Worm (Caenorhabditis elegans): ENCODE measurements around the gene C18G1.1.
A peak's percentile ranks its signal among the peaks of the same experiment; 100 is the strongest.

Gene C18G1.1

DNA sequence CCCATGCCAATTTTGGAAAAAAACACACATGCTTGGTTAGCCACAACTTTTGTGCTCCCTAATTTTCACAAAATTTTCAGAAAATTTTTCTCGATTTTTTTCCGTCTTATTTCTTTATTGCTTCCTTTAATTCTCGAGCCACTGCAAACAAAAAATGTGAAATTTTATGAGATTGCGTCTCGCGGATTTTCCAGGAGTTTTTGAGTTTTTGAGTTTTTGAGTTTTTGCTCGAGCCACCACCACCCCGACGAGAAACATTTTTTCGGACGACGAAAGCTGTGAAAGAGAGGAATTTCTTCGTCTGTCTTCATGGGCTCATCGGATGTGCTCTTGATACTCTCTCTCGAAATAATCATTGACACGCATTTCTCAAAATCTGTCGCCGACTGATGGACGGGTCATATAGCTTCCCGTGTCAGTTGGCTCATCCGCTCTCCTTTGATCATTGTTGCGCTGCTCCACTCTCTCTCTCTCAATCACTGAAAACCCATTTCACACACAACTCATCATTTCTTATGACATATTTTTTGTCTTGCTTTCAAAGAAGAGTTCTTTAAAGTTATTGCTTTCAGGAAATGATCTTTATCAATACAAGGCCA, at the start of gene C18G1.1:
Gene C18G1.1, plus strand, starts transcription at position 573 of the 599 bp plus-strand sequence.
- TF ChIP-seq saeg-2 (GFP tag; IDR thresholded peaks at IDR 0.05) (no peak), unc-62 (GFP tag; optimal IDR thresholded peaks at IDR 0.05 in 1 of 2) (peak in 1 of 2 experiments; percentile 94), unc-62 (tag; optimal IDR thresholded peaks at IDR 0.05) (no peak), gei-8 (GFP tag; optimal IDR thresholded peaks at IDR 0.05) (no peak), ceh-44 (GFP tag; IDR thresholded peaks at IDR 0.05) (no peak), lsy-2 (tag; optimal IDR thresholded peaks at IDR 0.05) (no peak)

DNA sequence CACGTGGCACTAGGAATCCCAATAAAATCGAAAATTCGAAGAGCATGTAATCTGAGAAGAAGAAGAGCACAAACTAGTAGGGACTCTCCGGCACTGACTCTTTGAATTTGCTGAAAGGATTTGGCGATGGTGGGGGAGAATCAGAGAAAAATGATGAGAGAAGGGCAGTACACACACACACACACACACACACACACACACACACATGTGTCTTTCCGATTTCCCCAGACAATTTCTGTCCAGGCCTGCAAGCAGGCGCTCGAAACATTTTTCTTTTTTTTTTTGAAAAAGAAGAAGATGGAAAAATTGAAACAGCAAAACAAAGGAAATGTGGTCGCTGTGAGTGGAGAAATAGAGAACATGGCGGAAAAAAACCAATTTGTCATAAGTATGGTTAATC, 47.7 kb upstream of the C18G1.1 start, which contains the start of gene tig-2:
Gene tig-2, minus strand, starts transcription at position 87 of the 400 bp plus-strand sequence.
- no peak for TF ChIP-seq mdl-1 (tag; optimal IDR thresholded peaks at IDR 0.05)
- TF ChIP-seq egl-27 (tag; optimal IDR thresholded peaks at IDR 0.05), result no peak
- peak; percentile 53; the same call in 1 of the 2 replicates for TF ChIP-seq hmg-1.1 (GFP tag; IDR thresholded peaks at IDR 0.05)
- TF ChIP-seq ztf-11 (tag; optimal IDR thresholded peaks at IDR 0.05), result no peak
- no peak for TF ChIP-seq duxl-1 (tag; optimal IDR thresholded peaks at IDR 0.05; ENCODE audit: poor library complexity)
- TF ChIP-seq nhr-25 (tag; optimal IDR thresholded peaks at IDR 0.05; ENCODE audit: borderline replicate concordance, insufficient read depth), result no peak
- no peak for TF ChIP-seq zip-11 (GFP tag; IDR thresholded peaks at IDR 0.05)
- no peak for TF ChIP-seq ZK337.2 (GFP tag; IDR thresholded peaks at IDR 0.05)
- TF ChIP-seq nhr-6 (tag; optimal IDR thresholded peaks at IDR 0.05), result no peak
- TF ChIP-seq daf-19 (GFP tag; conservative IDR thresholded peaks at IDR 0.05), result no peak
- no peak for TF ChIP-seq mdt-29 (GFP tag; IDR thresholded peaks at IDR 0.05)
- TF ChIP-seq ces-1 (GFP tag; optimal IDR thresholded peaks at IDR 0.05), result no peak
- TF ChIP-seq dve-1 (tag; optimal IDR thresholded peaks at IDR 0.05; ENCODE audit: insufficient read depth), result no peak
- no peak for TF ChIP-seq tra-1 (GFP tag; IDR thresholded peaks at IDR 0.05)
- no peak for TF ChIP-seq cey-2 (tag; optimal IDR thresholded peaks at IDR 0.05; ENCODE audit: borderline replicate concordance, insufficient read depth)
- no peak for TF ChIP-seq egl-43 (GFP tag; IDR thresholded peaks at IDR 0.05)
- no peak for TF ChIP-seq Y75B8A.6 (GFP tag; IDR thresholded peaks at IDR 0.05)
- TF ChIP-seq ZK546.5 (tag; optimal IDR thresholded peaks at IDR 0.05), result no peak
- no peak for TF ChIP-seq hif-1 (tag; optimal IDR thresholded peaks at IDR 0.05)
- 0 out of 2 replicates have a peak, but pooled peaks have one; percentile 25 for TF ChIP-seq saeg-2 (GFP tag; IDR thresholded peaks at IDR 0.05)
- no peak for TF ChIP-seq pha-4 (GFP tag; IDR thresholded peaks at IDR 0.05)
- no peak for TF ChIP-seq pha-4 (tag; optimal IDR thresholded peaks at IDR 0.05)
- TF ChIP-seq daf-8 (GFP tag; IDR thresholded peaks at IDR 0.05), result no peak
- no peak for TF ChIP-seq zfp-2 (tag; optimal IDR thresholded peaks at IDR 0.05)
- no peak for TF ChIP-seq D1046.2 (GFP tag; IDR thresholded peaks at IDR 0.05)
- no peak for TF ChIP-seq rbr-2 (tag; optimal IDR thresholded peaks at IDR 0.05)
- TF ChIP-seq madf-5 (GFP tag; IDR thresholded peaks at IDR 0.05), result no peak
- peak in 1 of 2 experiments; percentile 99 for TF ChIP-seq unc-62 (GFP tag; optimal IDR thresholded peaks at IDR 0.05 in 1 of 2)
- no peak for TF ChIP-seq unc-62 (tag; optimal IDR thresholded peaks at IDR 0.05)
- no peak for TF ChIP-seq nhr-111 (GFP tag; optimal IDR thresholded peaks at IDR 0.05)
- TF ChIP-seq Y105C5A.15 (GFP tag; IDR thresholded peaks at IDR 0.05), result no peak
- no peak for TF ChIP-seq sdz-12 (GFP tag; optimal IDR thresholded peaks at IDR 0.05)
- TF ChIP-seq skn-1 (tag; optimal IDR thresholded peaks at IDR 0.05), result no peak
- no peak for TF ChIP-seq lin-13 (GFP tag; optimal IDR thresholded peaks at IDR 0.05)
- 0 out of 2 replicates have a peak, but pooled peaks have one; percentile 43 for TF ChIP-seq ceh-20 (GFP tag; IDR thresholded peaks at IDR 0.05)
- TF ChIP-seq ceh-44 (GFP tag; IDR thresholded peaks at IDR 0.05), result no peak
- no peak for TF ChIP-seq nhr-77 (tag; optimal IDR thresholded peaks at IDR 0.05)
- no peak for TF ChIP-seq spr-3 (GFP tag; optimal IDR thresholded peaks at IDR 0.05)
- TF ChIP-seq nhr-76 (tag; optimal IDR thresholded peaks at IDR 0.05), result no peak
- no peak for TF ChIP-seq tag-97 (GFP tag; IDR thresholded peaks at IDR 0.05)
- TF ChIP-seq ceh-28 (tag; optimal IDR thresholded peaks at IDR 0.05), result no peak
- peak; percentile 80 for TF ChIP-seq aha-1 (tag)
- no peak for TF ChIP-seq R02D3.7 (tag; optimal IDR thresholded peaks at IDR 0.05)
- TF ChIP-seq lin-39 (tag; optimal IDR thresholded peaks at IDR 0.05), result no peak
- TF ChIP-seq zag-1 (tag; optimal IDR thresholded peaks at IDR 0.05), result no peak
- no peak for TF ChIP-seq F10B5.3 (tag; optimal IDR thresholded peaks at IDR 0.05)
- no peak for TF ChIP-seq aly-2 (tag; optimal IDR thresholded peaks at IDR 0.05)
